Worm (Caenorhabditis elegans) whole organism, L2 larva: Measurements from ENCODE around the gene B0024.13.
A peak's percentile ranks its signal among the peaks of the same experiment; 100 is the strongest.

Experiments used
- C34F6.9 ChIP-seq: fragments of 150-350 bp; optimal IDR thresholded peaks from 2 replicates; lab custom pipeline; 2014; ENCODE audit warnings: missing biosample characterization, missing genetic modification characterization
- F13H6.1 ChIP-seq: sonication (generic microtip); optimal IDR thresholded peaks from 2 replicates; lab custom pipeline; 2016; ENCODE audit warnings: missing genetic modification characterization, missing compliant biosample characterization
- alr-1 ChIP-seq: fragments of 150-350 bp; optimal IDR thresholded peaks from 2 replicates; lab custom pipeline; 2014; ENCODE audit warnings: missing biosample characterization, missing genetic modification characterization
- ama-1 ChIP-seq: fragments of 150-350 bp; optimal IDR thresholded peaks from 2 replicates; lab custom pipeline; 2018; ENCODE audit warnings: inconsistent platforms
- blmp-1 ChIP-seq: sonication (generic microtip); optimal IDR thresholded peaks from 2 replicates; lab custom pipeline; 2017; ENCODE audit warnings: missing genetic modification characterization, mild to moderate bottlenecking, missing compliant biosample characterization, antibody characterized with exemption, moderate library complexity; ENCODE audit not compliant: insufficient read depth
- ceh-16 ChIP-seq: fragments of 150-350 bp; optimal IDR thresholded peaks from 2 replicates; lab custom pipeline; 2014; ENCODE audit warnings: missing biosample characterization, missing genetic modification characterization
- ceh-82 ChIP-seq: fragments of 150-350 bp; optimal IDR thresholded peaks from 2 replicates; lab custom pipeline; 2014; ENCODE audit warnings: missing biosample characterization, missing genetic modification characterization
- crh-2 ChIP-seq: sonication (generic microtip); optimal IDR thresholded peaks from 2 replicates; lab custom pipeline; 2017; ENCODE audit warnings: missing biosample characterization, missing genetic modification characterization
- egl-27 ChIP-seq: sonication (generic microtip); optimal IDR thresholded peaks from 3 replicates; lab custom pipeline; 2017; ENCODE audit warnings: missing biosample characterization, missing genetic modification reagents, missing genetic modification characterization
- elt-3 ChIP-seq: sonication (generic microtip); optimal IDR thresholded peaks from 2 replicates; lab custom pipeline; 2017; ENCODE audit warnings: missing biosample characterization, missing genetic modification characterization
- fos-1 ChIP-seq: fragments of 150-350 bp; optimal IDR thresholded peaks from 2 replicates; lab custom pipeline; 2014; ENCODE audit warnings: missing biosample characterization, missing genetic modification characterization
- gmeb-1 ChIP-seq: fragments of 150-350 bp; optimal IDR thresholded peaks from 2 replicates; lab custom pipeline; 2014; ENCODE audit warnings: missing biosample characterization, missing genetic modification characterization
- lin-11 ChIP-seq: fragments of 150-350 bp; sonication (generic microtip); optimal IDR thresholded peaks from 2 replicates; lab custom pipeline; 2014; ENCODE audit warnings: missing biosample characterization, missing genetic modification characterization, inconsistent platforms, mixed read lengths
- lin-13 ChIP-seq: fragments of 150-350 bp; optimal IDR thresholded peaks from 2 replicates; lab custom pipeline; 2014; ENCODE audit warnings: missing biosample characterization, missing genetic modification reagents, missing genetic modification characterization
- lsy-2 ChIP-seq, 2 experiments: fragments of 150-350 bp in 1 of 2; sonication (generic microtip) in 1 of 2; optimal IDR thresholded peaks; 2 replicates each; lab custom pipeline; 2014 to 2017; ENCODE audit warnings: missing biosample characterization in 2 of 2, missing genetic modification characterization in 2 of 2
- mab-5 ChIP-seq: fragments of 150-350 bp; optimal IDR thresholded peaks from 2 replicates; lab custom pipeline; 2014; ENCODE audit warnings: missing biosample characterization, missing genetic modification characterization
- mbf-1 ChIP-seq: sonication (generic microtip); optimal IDR thresholded peaks from 2 replicates; lab custom pipeline; 2017; ENCODE audit warnings: missing biosample characterization, missing genetic modification characterization
- nhr-10 ChIP-seq: sonication (generic microtip); optimal IDR thresholded peaks from 2 replicates; lab custom pipeline; 2017; ENCODE audit warnings: missing biosample characterization, missing genetic modification characterization
- nhr-11 ChIP-seq: fragments of 150-350 bp; optimal IDR thresholded peaks from 2 replicates; lab custom pipeline; 2014; ENCODE audit warnings: missing biosample characterization, missing genetic modification characterization
- nhr-12 ChIP-seq: fragments of 150-350 bp; optimal IDR thresholded peaks from 2 replicates; lab custom pipeline; 2014; ENCODE audit warnings: missing biosample characterization, missing genetic modification characterization
- nhr-129 ChIP-seq: fragments of 150-350 bp; optimal IDR thresholded peaks from 2 replicates; lab custom pipeline; 2014; ENCODE audit warnings: missing biosample characterization, missing genetic modification characterization
- nhr-21 ChIP-seq: fragments of 150-350 bp; optimal IDR thresholded peaks from 2 replicates; lab custom pipeline; 2014; ENCODE audit warnings: missing biosample characterization, missing genetic modification characterization
- nhr-237 ChIP-seq: fragments of 150-350 bp; optimal IDR thresholded peaks from 2 replicates; lab custom pipeline; 2014; ENCODE audit warnings: missing biosample characterization, missing genetic modification characterization
- nhr-25 ChIP-seq: fragments of 150-350 bp; sonication (generic microtip); optimal IDR thresholded peaks from 3 replicates; lab custom pipeline; 2014; ENCODE audit warnings: missing biosample characterization, missing genetic modification characterization
- nhr-6 ChIP-seq: fragments of 150-350 bp; optimal IDR thresholded peaks from 2 replicates; lab custom pipeline; 2014; ENCODE audit warnings: missing biosample characterization, missing genetic modification characterization
- nhr-77 ChIP-seq: fragments of 150-350 bp; optimal IDR thresholded peaks from 2 replicates; lab custom pipeline; 2014; ENCODE audit warnings: missing biosample characterization, missing genetic modification characterization
- sem-4 ChIP-seq: fragments of 150-350 bp; optimal IDR thresholded peaks from 2 replicates; lab custom pipeline; 2014; ENCODE audit warnings: missing biosample characterization, missing genetic modification reagents, missing genetic modification characterization
- sma-3 ChIP-seq: sonication (generic microtip); optimal IDR thresholded peaks from 2 replicates; lab custom pipeline; 2016; ENCODE audit warnings: missing genetic modification reagents, missing genetic modification characterization, missing compliant biosample characterization
- sma-9 ChIP-seq, 2 experiments: fragments of 150-350 bp in 1 of 2; sonication (generic microtip) in 1 of 2; optimal IDR thresholded peaks; 2 replicates each; lab custom pipeline; 2014 to 2016; ENCODE audit warnings: missing genetic modification characterization in 2 of 2, mild to moderate bottlenecking in 1 of 2, missing biosample characterization in 1 of 2, missing compliant biosample characterization in 1 of 2, missing genetic modification reagents in 1 of 2, moderate library complexity in 1 of 2
- snpc-4 ChIP-seq: fragments of 150-350 bp; optimal IDR thresholded peaks from 2 replicates; lab custom pipeline; 2014; ENCODE audit warnings: missing biosample characterization, missing genetic modification characterization
- unc-39 ChIP-seq: fragments of 150-350 bp; optimal IDR thresholded peaks from 2 replicates; lab custom pipeline; 2014; ENCODE audit warnings: missing biosample characterization, missing genetic modification characterization
- unc-55 ChIP-seq: fragments of 150-350 bp; sonication (generic microtip); optimal IDR thresholded peaks from 3 replicates; lab custom pipeline; 2014; ENCODE audit warnings: missing biosample characterization, missing genetic modification reagents, missing genetic modification characterization
- ztf-1 ChIP-seq: fragments of 200-800 bp; sonication (Bioruptor generic); conservative IDR thresholded peaks from 2 replicates; pipeline ENCODE4 v1.3.6; 2022; ENCODE audit warnings: missing genetic modification characterization, missing compliant biosample characterization

B0024.13 gene

DNA sequence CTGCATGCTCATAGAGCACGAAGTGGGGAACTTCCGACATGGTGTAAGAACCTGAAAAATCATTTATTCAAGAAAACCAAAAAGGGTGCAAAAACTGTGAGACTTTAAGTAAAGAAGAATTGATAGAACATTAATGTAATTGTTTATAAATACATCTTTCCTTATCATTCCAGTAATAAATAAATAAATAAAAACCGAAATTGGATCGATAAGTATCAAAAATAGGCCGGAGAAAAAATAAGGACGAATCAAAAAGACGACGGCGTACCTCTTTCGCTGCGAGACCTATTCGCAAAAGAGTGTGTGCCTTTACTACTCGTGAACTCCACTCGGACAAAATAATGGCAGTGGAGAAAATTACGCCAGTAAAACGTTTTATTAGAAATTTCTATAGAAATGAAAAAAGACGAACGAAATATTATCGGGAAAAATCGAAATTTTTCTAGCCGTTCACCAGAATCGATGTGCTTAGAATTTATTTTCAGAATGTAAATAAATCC, 32.5 kb downstream of the B0024.13 start, which contains the start of gene nol-56 (continued):
- TF ChIP-seq nhr-10 (tag; lab: Kevin White, UChicago) (no peak), ceh-16 (tag; lab: Kevin White, UChicago) (no peak), elt-3 (tag; lab: Kevin White, UChicago) (no peak), lin-13 (GFP tag; lab: Kevin White, UChicago) (peak; percentile 76), nhr-12 (no peak), nhr-6 (tag; lab: Kevin White, UChicago) (peak; percentile 59), fos-1 (tag; lab: Kevin White, UChicago) (peak; percentile 60), ceh-82 (tag; lab: Kevin White, UChicago) (no peak), unc-39 (tag; lab: Kevin White, UChicago) (no peak), lin-11 (peak; percentile 69), nhr-21 (tag; lab: Kevin White, UChicago) (peak; percentile 67), nhr-11 (tag; lab: Kevin White, UChicago) (no peak), gmeb-1 (tag; lab: Kevin White, UChicago) (peak; percentile 85), snpc-4 (tag; lab: Kevin White, UChicago) (peak; percentile 70), nhr-77 (tag; lab: Kevin White, UChicago) (peak; percentile 10), unc-55 (GFP tag; lab: Kevin White, UChicago) (peak; percentile 91), blmp-1 (tag; lab: Kevin White, UChicago) (peak; percentile 26), F13H6.1 (tag; lab: Kevin White, UChicago) (peak; percentile 72), ama-1 (lab: Kevin White, UChicago) (peak; percentile 27)

DNA sequence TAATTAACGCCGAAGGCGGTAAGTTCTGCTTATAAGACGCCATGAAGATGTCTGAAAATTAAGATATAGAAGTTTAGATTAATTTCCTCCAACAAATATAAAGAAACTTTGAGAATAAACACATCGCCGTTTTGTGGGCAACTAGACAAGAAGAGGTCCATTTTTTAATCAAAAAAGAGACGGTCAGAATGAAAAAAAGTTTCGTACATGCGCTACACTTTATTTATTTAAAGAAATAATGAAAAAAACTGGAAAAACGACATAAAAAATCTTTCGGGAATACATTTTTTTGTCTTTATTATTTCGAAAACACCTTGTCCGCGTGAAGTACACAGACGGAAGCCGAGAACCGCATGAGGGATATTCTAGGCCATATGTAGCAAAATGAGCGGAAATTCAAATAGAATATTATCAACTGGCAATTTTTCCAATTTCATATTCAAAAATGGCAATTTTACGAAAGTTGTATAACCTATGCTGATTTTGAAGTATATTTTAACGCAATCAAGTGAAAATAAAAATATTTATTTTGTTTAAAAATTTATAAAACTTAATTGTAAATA, 35.3 kb downstream of the B0024.13 start, which contains the start of gene sluh-7:
Gene sluh-7, minus strand, starts transcription at position 51 of the 563 bp plus-strand sequence.
- TF ChIP-seq nhr-6 (tag; lab: Kevin White, UChicago) (peak; percentile 65), alr-1 (tag; lab: Kevin White, UChicago) (no peak), blmp-1 (tag; lab: Kevin White, UChicago) (no peak), sma-3 (GFP tag; lab: Kevin White, UChicago) (peak; percentile 84), crh-2 (tag; lab: Kevin White, UChicago) (peak; percentile 82), snpc-4 (tag; lab: Kevin White, UChicago) (peak; percentile 69), C34F6.9 (peak; percentile 87), sem-4 (tag; lab: Kevin White, UChicago) (peak; percentile 64), nhr-12 (no peak), nhr-21 (tag; lab: Kevin White, UChicago) (peak; percentile 68), nhr-25 (tag; lab: Kevin White, UChicago) (peak; percentile 84), gmeb-1 (tag; lab: Kevin White, UChicago) (peak; percentile 94), unc-55 (GFP tag; lab: Kevin White, UChicago) (peak; percentile 89), egl-27 (peak; percentile 18), fos-1 (tag; lab: Kevin White, UChicago) (peak; percentile 16), nhr-237 (tag; lab: Kevin White, UChicago) (no peak), mab-5 (tag; lab: Kevin White, UChicago) (peak; percentile 5), lsy-2 (tag; optimal IDR thresholded peaks at IDR 0.05; lab: Kevin White, UChicago) (peak; percentile 67 to 90), ztf-1 (GFP tag; lab: Robert Waterston, UW) (no peak), sma-9 (GFP tag; optimal IDR thresholded peaks at IDR 0.05; lab: Kevin White, UChicago) (peak; percentile 92), sma-9 (tag; optimal IDR thresholded peaks at IDR 0.05; lab: Kevin White, UChicago) (no peak), lin-11 (peak; percentile 18), lin-13 (GFP tag; lab: Kevin White, UChicago) (peak; percentile 80), mbf-1 (tag; lab: Kevin White, UChicago) (no peak), F13H6.1 (tag; lab: Kevin White, UChicago) (peak; percentile 82), nhr-129 (tag; lab: Kevin White, UChicago) (peak; percentile 30), ceh-16 (tag; lab: Kevin White, UChicago) (peak; percentile 16)
- TF ChIP-seq, all 48 proteins: peak for 20

DNA sequence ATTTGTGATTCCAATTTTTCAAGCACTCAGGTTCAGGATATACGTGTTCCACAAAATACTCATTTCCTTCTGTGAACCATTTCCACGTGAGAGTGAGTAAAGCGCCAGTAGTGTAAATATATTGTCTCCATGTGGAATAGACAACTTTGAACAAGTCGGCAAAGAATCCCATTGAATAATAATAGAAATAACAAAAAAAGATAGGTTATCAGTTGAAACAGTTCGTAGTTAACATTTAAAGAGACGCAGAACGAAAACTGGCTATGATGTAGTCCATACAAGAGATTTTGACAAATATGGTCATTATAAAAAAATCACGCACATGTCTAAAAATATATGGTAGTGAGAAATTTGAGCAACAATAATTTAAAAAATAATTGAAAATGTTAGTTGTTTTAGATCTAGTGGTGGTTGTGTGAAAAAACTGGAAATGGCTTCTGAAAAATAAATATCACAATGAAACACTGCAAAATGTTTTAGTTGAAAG, 37.0 kb downstream of the B0024.13 start, which contains the start of gene ceeh-2:
Gene ceeh-2, minus strand, starts transcription at position 437 of the 487 bp plus-strand sequence.
- TF ChIP-seq fos-1 (tag; lab: Kevin White, UChicago) (peak; percentile 6), sma-9 (GFP tag; optimal IDR thresholded peaks at IDR 0.05; lab: Kevin White, UChicago) (peak; percentile 17), sma-9 (tag; optimal IDR thresholded peaks at IDR 0.05; lab: Kevin White, UChicago) (no peak), sma-3 (GFP tag; lab: Kevin White, UChicago) (no peak)
